Fruit fly (Drosophila melanogaster) whole organism, prepupa: ENCODE data around the gene CG14969.
A peak's percentile ranks its signal among the peaks of the same experiment; 100 is the strongest.

Experiments used
- Blimp-1 ChIP-seq: fragments of 200-800 bp; sonication (Bioruptor generic); optimal IDR thresholded peaks from 3 replicates; lab custom pipeline; 2017; ENCODE audit warnings: missing biosample characterization, missing genetic modification characterization, mild to moderate bottlenecking, moderate library complexity, missing genetic modification reagents
- CG10631 ChIP-seq: fragments of 200-800 bp; sonication (Bioruptor generic); optimal IDR thresholded peaks from 2 replicates; lab custom pipeline; 2016; ENCODE audit warnings: missing biosample characterization, missing genetic modification characterization
- CG10669 ChIP-seq: fragments of 200-800 bp; sonication (Bioruptor generic); optimal IDR thresholded peaks from 3 replicates; lab custom pipeline; 2018; ENCODE audit warnings: missing biosample characterization, mild to moderate bottlenecking, missing genetic modification characterization, moderate library complexity
- CG11294 ChIP-seq: fragments of 200-800 bp; sonication (Bioruptor generic); IDR thresholded peaks from 2 replicates; pipeline ENCODE4 v1.3.6; 2022; ENCODE audit warnings: missing biosample characterization, missing genetic modification characterization
- CG15336 ChIP-seq: fragments of 200-800 bp; sonication (Bioruptor generic); IDR thresholded peaks from 2 replicates; pipeline ENCODE4 v1.3.6; 2022; ENCODE audit warnings: missing biosample characterization, missing genetic modification characterization
- CG3032 ChIP-seq: fragments of 200-800 bp; optimal IDR thresholded peaks from 2 replicates; lab custom pipeline; 2019; ENCODE audit warnings: missing biosample characterization, mild to moderate bottlenecking, missing genetic modification characterization, moderate library complexity
- CG32006 ChIP-seq: fragments of 200-800 bp; sonication (Bioruptor generic); optimal IDR thresholded peaks from 3 replicates; lab custom pipeline; 2017; ENCODE audit warnings: missing biosample characterization, mild to moderate bottlenecking, missing genetic modification characterization
- CG34406 ChIP-seq: fragments of 200-800 bp; sonication (Bioruptor generic); optimal IDR thresholded peaks from 3 replicates; lab custom pipeline; 2016; ENCODE audit warnings: missing biosample characterization, missing genetic modification characterization
- CG3919 ChIP-seq: fragments of 200-800 bp; sonication (Bioruptor generic); optimal IDR thresholded peaks from 3 replicates; lab custom pipeline; 2016; ENCODE audit warnings: missing biosample characterization, missing genetic modification characterization
- CG4318 ChIP-seq: fragments of 200-800 bp; sonication (Bioruptor generic); optimal IDR thresholded peaks from 3 replicates; lab custom pipeline; 2017; ENCODE audit warnings: missing biosample characterization, mild to moderate bottlenecking, missing genetic modification characterization
- CG6792 ChIP-seq: fragments of 200-800 bp; sonication (Bioruptor generic); optimal IDR thresholded peaks from 3 replicates; lab custom pipeline; 2016; ENCODE audit warnings: missing biosample characterization, missing genetic modification characterization
- CG6808 ChIP-seq: fragments of 200-800 bp; sonication (Bioruptor generic); optimal IDR thresholded peaks from 3 replicates; lab custom pipeline; 2017; ENCODE audit warnings: missing biosample characterization, missing genetic modification characterization, mild to moderate bottlenecking, moderate library complexity, missing genetic modification reagents
- CG6854 ChIP-seq: fragments of 200-800 bp; sonication (Bioruptor generic); optimal IDR thresholded peaks from 2 replicates; lab custom pipeline; 2017; ENCODE audit warnings: missing biosample characterization, mild to moderate bottlenecking, missing genetic modification characterization
- CG7368 ChIP-seq: fragments of 200-800 bp; sonication (Bioruptor generic); optimal IDR thresholded peaks from 3 replicates; lab custom pipeline; 2016; ENCODE audit warnings: missing biosample characterization, missing genetic modification characterization
- CG8119 ChIP-seq: fragments of 200-800 bp; sonication (Bioruptor generic); IDR thresholded peaks from 3 replicates; pipeline ENCODE4 v1.3.6; 2022; ENCODE audit warnings: missing biosample characterization, missing genetic modification characterization
- CG8319 ChIP-seq: fragments of 200-800 bp; sonication (Bioruptor generic); optimal IDR thresholded peaks from 3 replicates; lab custom pipeline; 2016; ENCODE audit warnings: missing biosample characterization, missing genetic modification characterization
- CG8632 ChIP-seq: fragments of 200-800 bp; sonication (Bioruptor generic); optimal IDR thresholded peaks from 3 replicates; lab custom pipeline; 2016; ENCODE audit warnings: missing biosample characterization, missing genetic modification characterization
- CG9139 ChIP-seq: fragments of 200-800 bp; sonication (Bioruptor generic); optimal IDR thresholded peaks from 3 replicates; lab custom pipeline; 2017; ENCODE audit warnings: missing biosample characterization, mild to moderate bottlenecking, missing genetic modification characterization
- Eip75B ChIP-seq: fragments of 200-800 bp; sonication (Bioruptor generic); optimal IDR thresholded peaks from 3 replicates; lab custom pipeline; 2016; ENCODE audit warnings: missing biosample characterization, missing genetic modification characterization
- Eip78C ChIP-seq: fragments of 200-800 bp; sonication (Bioruptor generic); peaks from one replicate; lab custom pipeline; 2016; ENCODE audit warnings: missing biosample characterization, missing genetic modification characterization
- Eip93F ChIP-seq: fragments of 200-800 bp; sonication (Bioruptor generic); optimal IDR thresholded peaks from 2 replicates; lab custom pipeline; 2016; ENCODE audit warnings: missing biosample characterization, mild to moderate bottlenecking, missing genetic modification characterization
- Ets21C ChIP-seq: fragments of 200-800 bp; sonication (Bioruptor generic); optimal IDR thresholded peaks from 3 replicates; lab custom pipeline; 2016; ENCODE audit warnings: missing biosample characterization, missing genetic modification characterization
- Ets96B ChIP-seq: fragments of 200-800 bp; optimal IDR thresholded peaks from 2 replicates; lab custom pipeline; 2019; ENCODE audit warnings: missing biosample characterization, mild to moderate bottlenecking, missing genetic modification characterization, moderate library complexity
- Gug ChIP-seq: fragments of 200-800 bp; sonication (Bioruptor generic); IDR thresholded peaks from 2 replicates; pipeline ENCODE4 v1.3.6; 2022; ENCODE audit warnings: missing biosample characterization, missing genetic modification characterization
- Hr38 ChIP-seq: sonication (Bioruptor generic); optimal IDR thresholded peaks from 2 replicates; lab custom pipeline; 2016; ENCODE audit warnings: missing biosample characterization, missing genetic modification characterization
- Met ChIP-seq: fragments of 200-800 bp; sonication (Bioruptor generic); optimal IDR thresholded peaks from 3 replicates; lab custom pipeline; 2016; ENCODE audit warnings: missing biosample characterization, missing genetic modification characterization
- OdsH ChIP-seq: fragments of 200-800 bp; sonication (Bioruptor generic); optimal IDR thresholded peaks from 3 replicates; lab custom pipeline; 2016; ENCODE audit warnings: missing biosample characterization, missing genetic modification characterization
- Sox102F ChIP-seq: fragments of 200-800 bp; sonication (Bioruptor generic); optimal IDR thresholded peaks from 2 replicates; lab custom pipeline; 2016; ENCODE audit warnings: missing biosample characterization, mild to moderate bottlenecking, missing genetic modification characterization
- Sox15 ChIP-seq: fragments of 200-800 bp; sonication (Bioruptor generic); optimal IDR thresholded peaks from 3 replicates; lab custom pipeline; 2016; ENCODE audit warnings: missing biosample characterization, missing genetic modification characterization
- achi ChIP-seq: fragments of 200-800 bp; sonication (Bioruptor generic); optimal IDR thresholded peaks from 3 replicates; lab custom pipeline; 2016; ENCODE audit warnings: missing biosample characterization, missing genetic modification characterization
- acj6 ChIP-seq: fragments of 200-800 bp; sonication (Bioruptor generic); optimal IDR thresholded peaks from 3 replicates; lab custom pipeline; 2016; ENCODE audit warnings: missing biosample characterization, missing genetic modification characterization
- dac ChIP-seq: fragments of 200-800 bp; sonication (Bioruptor generic); optimal IDR thresholded peaks from 2 replicates; lab custom pipeline; 2017; ENCODE audit warnings: missing biosample characterization, mild to moderate bottlenecking, missing genetic modification characterization
- dsx ChIP-seq: fragments of 200-800 bp; optimal IDR thresholded peaks from 3 replicates; lab custom pipeline; 2019; ENCODE audit warnings: missing biosample characterization, mild to moderate bottlenecking, missing genetic modification characterization, moderate library complexity; ENCODE audit not compliant: poor library complexity, severe bottlenecking
- eg ChIP-seq: fragments of 200-800 bp; sonication (Bioruptor generic); IDR thresholded peaks from 3 replicates; pipeline ENCODE4 v1.3.6; 2022; ENCODE audit warnings: missing biosample characterization, missing genetic modification characterization
- esn ChIP-seq: fragments of 200-800 bp; sonication (Bioruptor generic); optimal IDR thresholded peaks from 2 replicates; lab custom pipeline; 2016; ENCODE audit warnings: missing biosample characterization, mild to moderate bottlenecking, missing genetic modification characterization, moderate library complexity
- fd85E ChIP-seq: fragments of 200-800 bp; sonication (Bioruptor generic); optimal IDR thresholded peaks from 3 replicates; lab custom pipeline; 2016; ENCODE audit warnings: missing biosample characterization, missing genetic modification characterization
- fkh ChIP-seq: fragments of 200-800 bp; sonication (Bioruptor generic); optimal IDR thresholded peaks from 3 replicates; lab custom pipeline; 2017; ENCODE audit warnings: missing biosample characterization, mild to moderate bottlenecking, missing genetic modification characterization, moderate library complexity
- net ChIP-seq: fragments of 200-800 bp; sonication (Bioruptor generic); optimal IDR thresholded peaks from 3 replicates; lab custom pipeline; 2016; ENCODE audit warnings: missing biosample characterization, missing genetic modification characterization
- salr ChIP-seq, 2 experiments: fragments of 200-800 bp; sonication (Bioruptor generic); optimal IDR thresholded peaks; 3 replicates each; lab custom pipeline; 2016 to 2018; ENCODE audit warnings: missing biosample characterization in 2 of 2, missing genetic modification characterization in 2 of 2, mild to moderate bottlenecking in 1 of 2
- spab ChIP-seq: fragments of 200-800 bp; sonication (Bioruptor generic); optimal IDR thresholded peaks from 2 replicates; lab custom pipeline; 2017; ENCODE audit warnings: missing biosample characterization, mild to moderate bottlenecking, missing genetic modification characterization, missing genetic modification reagents
- ss ChIP-seq, 2 experiments: fragments of 200-800 bp; sonication (Bioruptor generic); optimal IDR thresholded peaks; 2 replicates in 1 of 2; 3 replicates in 1 of 2; lab custom pipeline; 2017 to 2018; ENCODE audit warnings: mild to moderate bottlenecking in 2 of 2, missing biosample characterization in 2 of 2, missing genetic modification characterization in 2 of 2, moderate library complexity in 1 of 2
- topi ChIP-seq: fragments of 200-800 bp; sonication (Bioruptor generic); optimal IDR thresholded peaks from 3 replicates; lab custom pipeline; 2016; ENCODE audit warnings: missing biosample characterization, missing genetic modification characterization
- vri ChIP-seq: fragments of 200-800 bp; sonication (Bioruptor generic); optimal IDR thresholded peaks from 3 replicates; lab custom pipeline; 2016; ENCODE audit warnings: missing biosample characterization, mild to moderate bottlenecking, missing genetic modification characterization

CG14969 gene

DNA sequence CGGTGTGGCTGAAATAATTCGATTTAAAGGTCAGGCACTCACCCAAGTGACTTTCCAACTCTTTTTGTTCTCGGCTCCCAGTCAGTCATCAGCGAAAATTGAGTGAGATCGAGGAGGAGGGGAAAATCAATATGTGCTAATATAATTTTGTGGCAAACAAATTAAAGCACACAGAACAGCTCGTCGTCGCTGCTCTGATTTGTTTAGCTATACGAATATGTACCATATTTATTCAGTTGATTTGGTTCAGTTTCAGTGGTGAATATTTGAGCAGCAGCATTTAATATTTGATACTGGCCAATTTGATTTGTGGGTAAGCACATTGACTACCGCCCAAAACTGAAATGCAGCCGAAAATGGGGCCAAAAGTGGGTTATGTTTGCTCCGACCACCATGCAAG, 29.3 kb downstream of the CG14969 start:
- TF ChIP-seq net (no peak), Met (GFP tag; lab: Kevin White, UChicago) (no peak), fkh (GFP tag; lab: Kevin White, UChicago) (peak; percentile 84), CG34406 (GFP tag; lab: Kevin White, UChicago) (no peak), CG10669 (no peak), salr (GFP tag; optimal IDR thresholded peaks at IDR 0.05; lab: Kevin White, UChicago) (no peak), Gug (GFP tag; lab: Robert Waterston, UW) (no peak)

DNA sequence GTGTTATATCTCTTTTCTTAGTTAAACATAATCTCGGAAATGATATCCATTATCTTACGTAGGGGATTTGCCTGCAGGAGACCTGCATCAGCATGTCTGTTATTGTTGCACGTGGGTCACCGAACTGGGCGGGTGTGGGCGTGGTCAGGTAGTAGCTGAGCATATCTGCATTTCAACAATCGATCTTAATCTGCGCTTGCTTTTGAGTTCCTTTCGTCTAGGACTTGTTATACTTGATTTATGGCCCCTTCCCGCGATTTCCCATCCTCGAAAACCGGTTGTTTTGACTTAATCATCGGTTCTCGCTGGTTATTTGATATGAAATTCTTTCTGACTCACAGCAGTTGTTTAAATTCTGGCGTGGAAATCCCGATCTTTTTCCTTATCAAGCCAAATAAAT, 30.0 kb downstream of the CG14969 start:
- TF ChIP-seq CG32006, result no peak
- no peak for TF ChIP-seq CG3919
- TF ChIP-seq CG9139 (GFP tag; lab: Kevin White, UChicago), result no peak
- no peak for TF ChIP-seq Gug (GFP tag; lab: Robert Waterston, UW)
- TF ChIP-seq Hr38 (GFP tag; lab: Kevin White, UChicago), result no peak
- no peak for TF ChIP-seq spab (GFP tag; lab: Kevin White, UChicago)
- no peak for TF ChIP-seq Ets21C (GFP tag; lab: Kevin White, UChicago)
- TF ChIP-seq acj6 (GFP tag; lab: Kevin White, UChicago), result no peak
- no peak for TF ChIP-seq CG3032
- no peak for TF ChIP-seq CG8632
- no peak for TF ChIP-seq CG8319 (GFP tag; lab: Kevin White, UChicago)
- TF ChIP-seq CG6854 (GFP tag; lab: Kevin White, UChicago), result no peak
- no peak for TF ChIP-seq CG15336 (GFP tag; lab: Robert Waterston, UW)
- TF ChIP-seq Eip78C (GFP tag; lab: Kevin White, UChicago), result no peak
- TF ChIP-seq, all 60 proteins: peak for 0

DNA sequence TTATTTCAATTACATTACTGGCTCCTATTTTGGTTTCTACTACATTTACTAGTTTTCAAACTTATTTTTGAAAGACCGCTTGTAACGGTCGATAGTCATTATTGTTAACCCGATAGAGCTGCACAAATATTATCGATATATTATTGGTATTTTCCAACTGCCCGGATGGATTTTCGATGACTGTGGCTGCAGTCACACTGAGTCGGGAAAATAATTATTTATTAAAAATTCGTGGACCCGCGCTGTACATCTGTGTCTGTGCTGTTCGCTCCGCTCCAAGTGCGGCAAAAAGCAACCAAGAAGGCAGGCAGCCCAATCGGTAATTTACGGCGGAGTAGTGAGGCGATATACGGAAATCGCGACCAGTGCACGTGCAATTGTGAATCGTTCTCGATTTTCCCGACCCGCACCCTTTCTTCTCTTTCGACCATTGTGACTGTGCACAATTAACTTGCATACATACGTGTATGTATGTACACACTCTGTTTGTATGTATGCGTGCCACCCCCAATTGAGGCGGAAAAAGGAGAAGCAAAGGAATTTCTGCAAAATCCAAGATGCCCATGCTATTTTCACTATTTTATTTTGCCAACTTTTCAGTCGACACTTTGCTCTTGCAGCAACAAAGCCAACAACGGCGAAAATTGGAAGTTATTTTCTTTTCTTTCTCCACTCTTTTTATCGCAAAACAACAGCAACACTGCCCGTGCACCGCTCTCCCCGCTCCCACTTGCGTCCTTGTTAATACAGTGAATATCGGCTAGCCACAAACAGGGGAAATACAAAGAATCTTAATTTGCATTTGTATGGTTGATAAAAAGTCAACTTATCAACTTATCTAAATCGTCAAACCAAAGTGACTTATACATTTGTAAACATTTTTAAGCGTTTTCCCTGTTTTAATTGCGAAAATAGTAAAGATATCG, 31.0 kb downstream of the CG14969 start, which contains the start of gene ZnT63C:
Gene ZnT63C (plus strand): TSS at position 175 of the 926 bp plus-strand sequence.
- TF ChIP-seq Eip93F (GFP tag; lab: Kevin White, UChicago) (no peak), eg (GFP tag; lab: Robert Waterston, UW) (peak; percentile 46; the same call in 2 of the 3 replicates), fkh (GFP tag; lab: Kevin White, UChicago) (no peak), CG11294 (no peak), Blimp-1 (GFP tag; lab: Kevin White, UChicago) (no peak), CG3919 (no peak), CG7368 (GFP tag; lab: Kevin White, UChicago) (peak; percentile 15), CG8119 (GFP tag; lab: Robert Waterston, UW) (peak; percentile 43; the same call in 1 of the 3 replicates), acj6 (GFP tag; lab: Kevin White, UChicago) (peak; percentile 54), fd85E (GFP tag; lab: Kevin White, UChicago) (no peak), CG3032 (peak; percentile 32), net (peak; percentile 34), CG32006 (peak; percentile 35), OdsH (peak; percentile 16), CG6792 (GFP tag; lab: Kevin White, UChicago) (no peak), dac (GFP tag; lab: Kevin White, UChicago) (no peak), Sox15 (GFP tag; lab: Kevin White, UChicago) (no peak), CG10669 (peak; percentile 64), Sox102F (GFP tag; lab: Kevin White, UChicago) (peak; percentile 33), vri (GFP tag; lab: Kevin White, UChicago) (peak; percentile 41), Gug (GFP tag; lab: Robert Waterston, UW) (0 out of 2 replicates have a peak, but pooled peaks have one; percentile 14), CG4318 (GFP tag; lab: Kevin White, UChicago) (no peak), spab (GFP tag; lab: Kevin White, UChicago) (peak; percentile 48), Ets96B (tag; lab: Kevin White, UChicago) (peak; percentile 49), Ets21C (GFP tag; lab: Kevin White, UChicago) (peak; percentile 6), ss (GFP tag; optimal IDR thresholded peaks at IDR 0.05; lab: Kevin White, UChicago) (peak; percentile 57 to 58), dsx (GFP tag; lab: Kevin White, UChicago) (no peak), CG8632 (no peak), CG6808 (peak; percentile 77), topi (peak; percentile 15), esn (GFP tag; lab: Kevin White, UChicago) (peak; percentile 25), achi (no peak), Eip78C (GFP tag; lab: Kevin White, UChicago) (peak; percentile 69), Eip75B (peak; percentile 35), CG10631 (GFP tag; lab: Kevin White, UChicago) (no peak), CG34406 (GFP tag; lab: Kevin White, UChicago) (no peak), Met (GFP tag; lab: Kevin White, UChicago) (peak; percentile 46), CG8319 (GFP tag; lab: Kevin White, UChicago) (no peak)
